Worm (Caenorhabditis elegans): ENCODE measurements around the gene F43E2.6.

- no peak for TF ChIP-seq lin-1 (GFP tag; IDR thresholded peaks at IDR 0.05)
- TF ChIP-seq sdz-12 (GFP tag; optimal IDR thresholded peaks at IDR 0.05) = no peak
- no peak for TF ChIP-seq mdl-1 (tag; optimal IDR thresholded peaks at IDR 0.05)
- no peak for TF ChIP-seq daf-8 (GFP tag; IDR thresholded peaks at IDR 0.05)
- no peak for TF ChIP-seq fos-1 (tag; optimal IDR thresholded peaks at IDR 0.05)
- no peak for TF ChIP-seq nhr-10 (tag; optimal IDR thresholded peaks at IDR 0.05)
- TF ChIP-seq tra-1 (GFP tag; IDR thresholded peaks at IDR 0.05) = no peak
- no peak for TF ChIP-seq jun-1 (tag; optimal IDR thresholded peaks at IDR 0.05)
- TF ChIP-seq nhr-28 (tag; optimal IDR thresholded peaks at IDR 0.05) = no peak
- TF ChIP-seq ama-1 (optimal IDR thresholded peaks at IDR 0.05) = no peak
- TF ChIP-seq zfp-2 (tag; optimal IDR thresholded peaks at IDR 0.05) = no peak
- TF ChIP-seq R02D3.7 (tag; optimal IDR thresholded peaks at IDR 0.05) = no peak
- no peak for TF ChIP-seq Y105C5A.15 (GFP tag; IDR thresholded peaks at IDR 0.05)
- no peak for TF ChIP-seq ceh-82 (tag; optimal IDR thresholded peaks at IDR 0.05)
These were observed 11.5 kb downstream of the F43E2.6 start for ce11 chrII:7357176-7357575.
